Worm (Caenorhabditis elegans) whole organism, L4 larva: ENCODE measurements around the gene W05B10.4.

Source experiments
- F26F4.8 ChIP-seq: fragments of 200-800 bp; sonication (Bioruptor generic); conservative IDR thresholded peaks from 2 replicates; pipeline ENCODE4 v1.3.6; 2022; ENCODE audit warnings: missing genetic modification characterization, missing compliant biosample characterization
- F44E2.7 ChIP-seq: fragments of 200-800 bp; sonication (Bioruptor generic); IDR thresholded peaks from 2 replicates; pipeline ENCODE4 v2.1.2; 2022; ENCODE audit warnings: missing genetic modification characterization, missing compliant biosample characterization
- R02D3.7 ChIP-seq: fragments of 150-350 bp; sonication (generic microtip); optimal IDR thresholded peaks from 3 replicates; lab custom pipeline; 2014; ENCODE audit warnings: missing biosample characterization, missing genetic modification characterization
- T20F7.1 ChIP-seq: fragments of 200-800 bp; sonication (Bioruptor generic); optimal IDR thresholded peaks from 2 replicates; lab custom pipeline; 2018; ENCODE audit warnings: mild to moderate bottlenecking, missing genetic modification characterization, missing compliant biosample characterization
- Y75B8A.6 ChIP-seq: fragments of 200-800 bp; sonication (Bioruptor generic); IDR thresholded peaks from 2 replicates; pipeline ENCODE4 v1.3.6; 2022; ENCODE audit warnings: missing genetic modification reagents, missing genetic modification characterization, missing compliant biosample characterization
- aly-2 ChIP-seq: sonication (generic microtip); optimal IDR thresholded peaks from 2 replicates; lab custom pipeline; 2018; ENCODE audit warnings: missing biosample characterization, missing genetic modification characterization
- ama-1 ChIP-seq: fragments of 150-350 bp; optimal IDR thresholded peaks from 2 replicates; lab custom pipeline; 2014; ENCODE audit warnings: inconsistent platforms, mixed read lengths
- arid-1 ChIP-seq: fragments of 200-800 bp; sonication (Bioruptor generic); conservative IDR thresholded peaks from 2 replicates; pipeline ENCODE4 v1.3.6; 2022; ENCODE audit warnings: missing genetic modification reagents, missing genetic modification characterization, missing compliant biosample characterization
- ceh-62 ChIP-seq: sonication (generic microtip); optimal IDR thresholded peaks from 2 replicates; lab custom pipeline; 2017; ENCODE audit warnings: missing biosample characterization, missing genetic modification characterization
- ceh-82 ChIP-seq: sonication (generic microtip); optimal IDR thresholded peaks from 2 replicates; lab custom pipeline; 2017; ENCODE audit warnings: missing biosample characterization, missing genetic modification characterization
- ces-1 ChIP-seq: fragments of 150-350 bp; sonication (generic microtip); optimal IDR thresholded peaks from 4 replicates; lab custom pipeline; 2014; ENCODE audit warnings: missing biosample characterization, missing genetic modification reagents, missing genetic modification characterization
- ctbp-1 ChIP-seq: fragments of 200-800 bp; sonication (Bioruptor generic); IDR thresholded peaks from 2 replicates; pipeline ENCODE4 v1.3.6; 2022; ENCODE audit warnings: missing genetic modification reagents, missing genetic modification characterization, missing compliant biosample characterization
- dmd-6 ChIP-seq: fragments of 200-800 bp; sonication (Bioruptor generic); IDR thresholded peaks from 2 replicates; pipeline ENCODE4 v1.3.6; 2022; ENCODE audit warnings: missing genetic modification reagents, missing genetic modification characterization, missing compliant biosample characterization
- dmd-8 ChIP-seq: fragments of 200-800 bp; sonication (Bioruptor generic); IDR thresholded peaks from 2 replicates; pipeline ENCODE4 v1.3.6; 2022; ENCODE audit warnings: missing genetic modification characterization, missing compliant biosample characterization
- egl-27 ChIP-seq: sonication (generic microtip); optimal IDR thresholded peaks from 3 replicates; lab custom pipeline; 2017; ENCODE audit warnings: missing biosample characterization, missing genetic modification reagents, missing genetic modification characterization
- egl-43 ChIP-seq: fragments of 200-800 bp; sonication (Bioruptor generic); IDR thresholded peaks from 2 replicates; pipeline ENCODE4 v1.3.6; 2022; ENCODE audit warnings: missing genetic modification reagents, missing genetic modification characterization, missing compliant biosample characterization
- fos-1 ChIP-seq: fragments of 150-350 bp; optimal IDR thresholded peaks from 2 replicates; lab custom pipeline; 2014; ENCODE audit warnings: missing biosample characterization, missing genetic modification characterization
- hlh-11 ChIP-seq: fragments of 200-800 bp; sonication (Bioruptor generic); optimal IDR thresholded peaks from 2 replicates; lab custom pipeline; 2018; ENCODE audit warnings: mild to moderate bottlenecking, missing genetic modification characterization, missing compliant biosample characterization
- hlh-30 ChIP-seq: sonication (generic microtip); optimal IDR thresholded peaks from 2 replicates; lab custom pipeline; 2017; ENCODE audit warnings: antibody characterized with exemption, mild to moderate bottlenecking, missing genetic modification characterization, missing compliant biosample characterization; ENCODE audit not compliant: insufficient read depth
- lin-29 ChIP-seq: fragments of 200-800 bp; sonication (Bioruptor generic); IDR thresholded peaks from 2 replicates; pipeline ENCODE4 v1.3.6; 2022; ENCODE audit warnings: missing genetic modification reagents, missing genetic modification characterization, missing compliant biosample characterization
- lsy-2 ChIP-seq, 2 experiments: fragments of 150-350 bp in 1 of 2; sonication (generic microtip) in 1 of 2; optimal IDR thresholded peaks; 2 replicates each; lab custom pipeline; 2014 to 2017; ENCODE audit warnings: missing biosample characterization in 2 of 2, missing genetic modification characterization in 2 of 2
- madf-5 ChIP-seq, 2 experiments: fragments of 200-800 bp; sonication (Bioruptor generic); IDR thresholded peaks; 2 replicates each; pipeline ENCODE4 v1.3.6; 2022; ENCODE audit warnings: missing compliant biosample characterization in 2 of 2, missing genetic modification characterization in 2 of 2
- madf-9 ChIP-seq: fragments of 200-800 bp; sonication (Bioruptor generic); conservative IDR thresholded peaks from 2 replicates; pipeline ENCODE4 v1.3.6; 2022; ENCODE audit warnings: missing genetic modification reagents, missing genetic modification characterization, missing compliant biosample characterization
- mdt-29 ChIP-seq: fragments of 200-800 bp; sonication (Bioruptor generic); IDR thresholded peaks from 2 replicates; pipeline ENCODE4 v1.3.6; 2022; ENCODE audit warnings: missing genetic modification reagents, missing genetic modification characterization, missing compliant biosample characterization
- mep-1 ChIP-seq: fragments of 150-350 bp; sonication (generic microtip); optimal IDR thresholded peaks from 3 replicates; lab custom pipeline; 2014; ENCODE audit warnings: missing biosample characterization, missing genetic modification characterization
- nhr-102 ChIP-seq: sonication (generic microtip); optimal IDR thresholded peaks from 2 replicates; lab custom pipeline; 2016; ENCODE audit warnings: mild to moderate bottlenecking, missing genetic modification characterization, moderate library complexity, missing compliant biosample characterization
- nhr-25 ChIP-seq: sonication (generic microtip); optimal IDR thresholded peaks from 2 replicates; lab custom pipeline; 2017; ENCODE audit warnings: missing genetic modification characterization, mild to moderate bottlenecking, missing compliant biosample characterization, antibody characterized with exemption, moderate library complexity, borderline replicate concordance; ENCODE audit not compliant: insufficient read depth
- nhr-42 ChIP-seq: fragments of 200-800 bp; sonication (Bioruptor generic); IDR thresholded peaks from 2 replicates; pipeline ENCODE4 v1.3.6; 2022; ENCODE audit warnings: missing genetic modification characterization, missing compliant biosample characterization
- nhr-48 ChIP-seq: sonication (generic microtip); optimal IDR thresholded peaks from 2 replicates; lab custom pipeline; 2016; ENCODE audit warnings: mild to moderate bottlenecking, missing genetic modification characterization, missing compliant biosample characterization
- nhr-76 ChIP-seq: fragments of 150-350 bp; optimal IDR thresholded peaks from 2 replicates; lab custom pipeline; 2014; ENCODE audit warnings: missing biosample characterization, missing genetic modification characterization
- rbr-2 ChIP-seq: sonication (generic microtip); optimal IDR thresholded peaks from 2 replicates; lab custom pipeline; 2016; ENCODE audit warnings: missing genotype, missing genetic modification characterization, missing compliant biosample characterization
- saeg-2 ChIP-seq: fragments of 200-800 bp; sonication (Bioruptor generic); IDR thresholded peaks from 2 replicates; pipeline ENCODE4 v1.3.6; 2022; ENCODE audit warnings: missing genetic modification reagents, missing genetic modification characterization, missing compliant biosample characterization
- sdz-12 ChIP-seq: fragments of 200-800 bp; sonication (Bioruptor generic); optimal IDR thresholded peaks from 2 replicates; lab custom pipeline; 2018; ENCODE audit warnings: mild to moderate bottlenecking, missing genetic modification characterization, missing compliant biosample characterization
- set-16 ChIP-seq: fragments of 200-800 bp; sonication (Bioruptor generic); IDR thresholded peaks from 2 replicates; pipeline ENCODE4 v1.3.6; 2022; ENCODE audit warnings: missing genetic modification reagents, missing genetic modification characterization, missing compliant biosample characterization
- skn-1 ChIP-seq: fragments of 150-350 bp; optimal IDR thresholded peaks from 2 replicates; lab custom pipeline; 2014; ENCODE audit warnings: missing biosample characterization, missing genetic modification characterization
- snpc-4 ChIP-seq: fragments of 150-350 bp; optimal IDR thresholded peaks from 2 replicates; lab custom pipeline; 2014; ENCODE audit warnings: missing biosample characterization, missing genetic modification characterization
- spr-3 ChIP-seq: fragments of 200-800 bp; sonication (Bioruptor generic); optimal IDR thresholded peaks from 2 replicates; lab custom pipeline; 2018; ENCODE audit warnings: mild to moderate bottlenecking, missing genetic modification characterization, missing compliant biosample characterization
- tag-97 ChIP-seq: fragments of 200-800 bp; sonication (Bioruptor generic); IDR thresholded peaks from 2 replicates; pipeline ENCODE4 v1.3.6; 2022; ENCODE audit warnings: missing genetic modification characterization, missing compliant biosample characterization
- unc-130 ChIP-seq: sonication (generic microtip); optimal IDR thresholded peaks from 2 replicates; lab custom pipeline; 2016; ENCODE audit warnings: missing genetic modification reagents, missing genetic modification characterization, missing compliant biosample characterization
- unc-62 ChIP-seq, 3 experiments: fragments of 150-350 bp in 1 of 3; sonication (generic microtip); optimal IDR thresholded peaks in 2 of 3; peaks in 1 of 3; 1 replicate in 1 of 3; 2 replicates in 2 of 3; lab custom pipeline; 2014 to 2017; ENCODE audit warnings: missing biosample characterization in 3 of 3, missing genetic modification characterization in 3 of 3, missing genetic modification reagents in 3 of 3, missing genotype in 1 of 3
- zfp-3 ChIP-seq: fragments of 200-800 bp; sonication (Bioruptor generic); conservative IDR thresholded peaks from 2 replicates; pipeline ENCODE4 v1.3.6; 2022; ENCODE audit warnings: missing genetic modification reagents, missing genetic modification characterization, missing compliant biosample characterization
- zip-11 ChIP-seq: fragments of 200-800 bp; sonication (Bioruptor generic); IDR thresholded peaks from 2 replicates; pipeline ENCODE4 v1.3.6; 2022; ENCODE audit warnings: missing genetic modification characterization, missing compliant biosample characterization
- ztf-11 ChIP-seq: fragments of 150-350 bp; optimal IDR thresholded peaks from 2 replicates; lab custom pipeline; 2014; ENCODE audit warnings: missing biosample characterization, missing genetic modification characterization

Gene W05B10.4

DNA sequence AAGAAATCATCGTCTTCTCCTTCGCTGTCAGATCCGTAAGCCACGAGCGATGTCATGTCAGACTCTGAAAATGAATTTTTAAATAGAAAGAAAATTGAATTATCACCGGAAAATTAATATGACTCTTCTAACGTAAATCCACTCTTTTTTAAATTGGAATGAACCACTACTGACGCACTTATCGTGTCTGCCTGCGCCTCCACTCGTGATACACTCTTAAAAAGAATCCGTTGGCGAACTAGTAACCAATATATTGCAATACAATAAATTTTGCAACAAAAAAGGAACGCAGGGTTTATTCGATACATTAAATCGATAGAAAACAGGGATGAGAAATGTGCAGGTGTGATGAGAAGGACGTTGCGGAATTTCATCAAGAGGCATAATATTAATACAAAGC is 8.6 kb upstream of the W05B10.4 start, which contains the start of gene ccch-3 (continued):
- no peak for TF ChIP-seq spr-3 (GFP tag; lab: Kevin White, UChicago)
- peak; percentile 70 for TF ChIP-seq rbr-2 (tag; lab: Kevin White, UChicago)
- no peak for TF ChIP-seq ztf-11
- TF ChIP-seq madf-5 (GFP tag; IDR thresholded peaks at IDR 0.05; lab: Robert Waterston, UW): no peak
- TF ChIP-seq skn-1 (tag; lab: Kevin White, UChicago): no peak
- TF ChIP-seq zfp-3 (GFP tag; lab: Robert Waterston, UW): no peak
- 0 out of 2 replicates have a peak, but pooled peaks have one; percentile 17 for TF ChIP-seq arid-1 (GFP tag; lab: Robert Waterston, UW)
- no peak for TF ChIP-seq egl-27
- no peak for TF ChIP-seq sdz-12 (GFP tag; lab: Kevin White, UChicago)
- peak; percentile 86 for TF ChIP-seq hlh-30 (tag; lab: Kevin White, UChicago)
- TF ChIP-seq F44E2.7 (GFP tag; lab: Robert Waterston, UW): no peak
- TF ChIP-seq unc-62 (GFP tag; optimal IDR thresholded peaks at IDR 0.05 in 1 of 2; lab: Kevin White, UChicago): no peak
- no peak for TF ChIP-seq unc-62 (tag; optimal IDR thresholded peaks at IDR 0.05; lab: Kevin White, UChicago)
- TF ChIP-seq snpc-4 (tag; lab: Kevin White, UChicago): no peak
- TF ChIP-seq mep-1 (tag; lab: Kevin White, UChicago): peak; percentile 78
- TF ChIP-seq nhr-25: peak; percentile 69
- no peak for TF ChIP-seq set-16 (GFP tag; lab: Robert Waterston, UW)
- TF ChIP-seq lsy-2 (tag; optimal IDR thresholded peaks at IDR 0.05; lab: Kevin White, UChicago): peak in 1 of 2 experiments; percentile 86
- no peak; the same call in 1 of the 2 replicates for TF ChIP-seq dmd-6 (GFP tag; lab: Robert Waterston, UW)
- TF ChIP-seq Y75B8A.6 (GFP tag; lab: Robert Waterston, UW): 0 out of 2 replicates have a peak, but pooled peaks have one; percentile 56
- no peak for TF ChIP-seq madf-9 (GFP tag; lab: Robert Waterston, UW)
- TF ChIP-seq ctbp-1 (GFP tag; lab: Robert Waterston, UW): peak; percentile 48; the same call in 1 of the 2 replicates
- no peak for TF ChIP-seq zip-11
- no peak for TF ChIP-seq egl-43 (GFP tag; lab: Robert Waterston, UW)
- no peak for TF ChIP-seq nhr-48 (tag; lab: Kevin White, UChicago)
- no peak for TF ChIP-seq nhr-42 (GFP tag; lab: Robert Waterston, UW)
- no peak for TF ChIP-seq lin-29
- TF ChIP-seq, all 104 proteins: peak for 30

DNA sequence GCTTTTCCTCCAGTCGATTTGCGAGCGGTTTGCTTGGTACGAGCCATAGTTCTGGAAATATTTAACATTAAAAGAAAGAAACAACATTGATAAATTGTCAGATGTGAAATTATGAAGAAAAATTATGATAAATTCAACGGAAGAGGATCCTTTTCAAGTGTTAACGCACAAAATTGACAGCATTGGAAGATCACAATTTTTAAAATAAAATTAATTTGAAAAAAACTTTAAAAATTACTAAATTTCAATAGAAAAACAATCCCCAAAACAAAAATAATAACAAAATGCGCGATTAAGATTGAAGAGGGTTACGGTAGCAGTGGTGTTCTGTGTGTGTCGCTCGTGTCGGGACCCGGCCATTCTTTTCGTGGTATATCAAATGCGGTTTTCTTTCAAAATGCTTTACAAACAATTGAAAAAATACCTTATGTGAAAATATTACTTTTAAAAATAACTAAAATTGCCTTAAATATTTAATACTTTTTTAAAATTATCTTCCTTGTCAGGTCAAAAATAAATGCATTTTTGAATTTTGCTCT is 7.7 kb upstream of the W05B10.4 start, which contains the start of gene his-74:
TSS of gene his-74 (minus strand) at position 51 of the 539 bp plus-strand sequence.
- TF ChIP-seq ces-1 (GFP tag; lab: Kevin White, UChicago) (no peak), lsy-2 (tag; optimal IDR thresholded peaks at IDR 0.05; lab: Kevin White, UChicago) (peak in 1 of 2 experiments; percentile 40), unc-130 (GFP tag; lab: Kevin White, UChicago) (peak; percentile 10)

DNA sequence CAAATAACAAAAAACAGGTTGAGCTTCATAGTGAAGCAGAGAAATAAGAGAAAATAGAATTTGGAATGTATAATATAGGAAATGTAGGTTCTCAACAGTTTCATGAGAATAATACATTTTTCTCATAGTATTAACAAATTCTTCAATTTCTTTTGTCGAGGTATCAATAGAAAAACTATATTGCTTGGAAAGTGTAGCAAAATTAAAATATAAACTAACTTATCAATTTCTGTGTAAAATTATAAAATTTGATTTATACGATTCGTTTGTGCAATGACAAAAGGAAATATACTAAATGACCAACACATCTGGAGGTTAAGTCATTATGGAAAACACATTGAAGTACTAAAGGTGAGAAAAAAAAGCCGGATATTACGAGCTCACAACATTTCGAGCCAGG is 6.4 kb upstream of the W05B10.4 start, which contains the start of gene W05B10.3:
TSS of gene W05B10.3 (minus strand) at position 101 of the 400 bp plus-strand sequence.
- TF ChIP-seq sdz-12 (GFP tag; lab: Kevin White, UChicago) (no peak), unc-62 (GFP tag; optimal IDR thresholded peaks at IDR 0.05 in 1 of 2; lab: Kevin White, UChicago) (peak in 1 of 2 experiments; percentile 79), unc-62 (tag; optimal IDR thresholded peaks at IDR 0.05; lab: Kevin White, UChicago) (no peak)

DNA sequence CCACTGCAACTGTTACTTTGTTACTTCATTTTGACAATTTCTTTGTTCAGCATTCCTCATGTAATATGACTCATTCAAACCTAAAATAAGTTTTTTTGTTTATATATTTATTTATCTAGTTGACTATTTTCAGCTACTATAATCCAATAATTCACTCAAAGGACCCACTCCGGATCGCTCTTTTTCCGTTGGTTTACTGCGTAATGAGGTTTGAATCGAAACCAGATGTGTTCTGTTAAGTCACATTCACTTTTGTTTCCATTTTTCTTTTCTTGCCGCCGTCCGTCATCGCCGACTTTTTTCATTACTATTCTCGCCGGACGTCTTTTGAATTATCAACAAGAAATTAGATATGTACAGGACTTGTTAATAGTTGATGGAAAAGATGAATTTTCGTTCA is 4.6 kb upstream of the W05B10.4 start:
- TF ChIP-seq ceh-62 (tag; lab: Kevin White, UChicago): no peak
- TF ChIP-seq R02D3.7 (tag; lab: Kevin White, UChicago): no peak
- TF ChIP-seq hlh-11: no peak
- no peak for TF ChIP-seq mdt-29 (GFP tag; lab: Robert Waterston, UW)
- no peak for TF ChIP-seq nhr-102
- no peak for TF ChIP-seq fos-1
- TF ChIP-seq ama-1 (lab: Kevin White, UChicago): no peak
- no peak for TF ChIP-seq saeg-2
- no peak for TF ChIP-seq nhr-42 (GFP tag; lab: Robert Waterston, UW)
- no peak for TF ChIP-seq T20F7.1
- TF ChIP-seq ces-1 (GFP tag; lab: Kevin White, UChicago): no peak
- TF ChIP-seq aly-2 (tag; lab: Kevin White, UChicago): no peak
- TF ChIP-seq dmd-8 (GFP tag; lab: Robert Waterston, UW): no peak
- TF ChIP-seq tag-97: no peak
- no peak for TF ChIP-seq F26F4.8
- TF ChIP-seq ceh-82 (tag; lab: Kevin White, UChicago): no peak
- no peak for TF ChIP-seq nhr-76 (tag; lab: Kevin White, UChicago)
- no peak for TF ChIP-seq madf-9 (GFP tag; lab: Robert Waterston, UW)
